Fruit fly (Drosophila melanogaster) whole organism, larva: ENCODE measurements around the gene tw.
A peak's percentile ranks its signal among the peaks of the same experiment; 100 is the strongest.

ENCODE experiments used
- noc ChIP-seq: fragments of 200-800 bp; sonication (Bioruptor generic); optimal IDR thresholded peaks from 3 replicates; lab custom pipeline; 2019; ENCODE audit warnings: missing biosample characterization, mild to moderate bottlenecking, missing genetic modification characterization, moderate library complexity

The tw gene

DNA sequence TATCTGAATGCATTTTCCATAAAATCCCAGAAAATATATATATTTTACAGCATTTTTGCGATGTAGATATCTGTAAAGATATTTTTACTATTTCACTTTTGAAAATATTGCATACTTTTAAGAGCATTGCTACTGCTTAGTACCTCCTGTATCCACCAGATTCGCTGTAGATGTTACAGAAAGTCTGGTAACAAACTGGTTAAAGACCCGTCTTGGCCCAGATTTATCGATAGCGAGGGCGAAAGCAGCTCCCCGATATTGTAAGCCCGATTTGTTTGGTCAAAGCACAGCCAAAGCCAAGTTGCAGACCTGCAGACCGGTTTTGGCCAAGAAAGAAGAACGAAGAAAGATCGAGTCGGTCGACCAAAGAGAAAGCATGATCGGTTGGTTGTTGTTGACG lies at the start of gene tw:
Gene tw, plus strand, starts transcription at position 291 of the 400 bp plus-strand sequence.
- no peak for TF ChIP-seq noc (tag; lab: Kevin White, UChicago)

DNA sequence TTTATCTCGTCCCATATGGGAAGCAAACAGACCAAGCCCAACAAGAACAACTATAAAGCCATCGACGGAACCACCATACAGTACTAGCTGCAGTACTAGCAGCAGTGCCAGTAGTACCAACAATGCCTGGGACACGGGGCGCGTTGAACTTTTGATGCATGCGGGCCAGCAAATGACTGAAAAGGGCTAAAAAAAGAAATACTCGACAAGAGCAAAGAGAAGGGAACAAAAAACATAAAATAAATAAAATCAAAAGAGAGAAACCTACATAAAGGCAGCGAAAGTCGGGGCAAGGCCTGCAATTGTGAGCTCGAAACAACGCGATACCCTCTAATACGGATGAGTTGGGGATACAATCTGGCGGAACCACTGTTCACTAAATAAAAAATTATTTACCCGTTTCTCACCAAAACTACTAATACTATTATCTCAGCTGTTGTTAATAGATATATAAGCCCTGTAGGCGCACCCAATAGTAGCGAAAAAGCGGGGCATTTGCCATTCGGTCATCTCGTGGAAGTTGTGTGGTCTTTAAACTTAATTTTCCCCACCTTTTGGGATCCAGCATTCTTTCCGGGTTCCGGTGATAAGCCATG lies 44.8 kb upstream of the tw start:
- TF ChIP-seq noc (tag; lab: Kevin White, UChicago): no peak

DNA sequence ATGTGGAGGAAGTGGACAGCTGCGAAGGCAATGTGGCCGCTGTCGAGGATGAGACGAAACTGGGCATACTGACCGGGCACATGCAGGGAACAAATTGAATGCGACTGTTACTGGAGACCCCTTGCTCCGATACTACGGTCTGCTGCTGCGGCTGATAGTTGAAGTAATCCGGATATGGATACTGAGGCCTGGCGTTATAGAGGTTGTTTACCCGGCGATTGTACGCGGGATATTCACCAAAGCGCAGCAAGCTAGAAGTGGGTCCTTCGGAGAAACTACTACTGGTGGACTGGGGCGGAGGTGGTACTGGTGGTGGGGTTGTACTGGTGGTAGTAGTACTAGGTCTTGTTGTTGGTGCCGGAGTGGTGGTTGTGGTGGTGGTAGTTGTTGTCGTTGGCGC lies 34.5 kb upstream of the tw start, which contains the start of gene CG5254:
Gene CG5254, plus strand, starts transcription at position 301 of the 400 bp plus-strand sequence.
- TF ChIP-seq noc (tag; lab: Kevin White, UChicago): no peak

DNA sequence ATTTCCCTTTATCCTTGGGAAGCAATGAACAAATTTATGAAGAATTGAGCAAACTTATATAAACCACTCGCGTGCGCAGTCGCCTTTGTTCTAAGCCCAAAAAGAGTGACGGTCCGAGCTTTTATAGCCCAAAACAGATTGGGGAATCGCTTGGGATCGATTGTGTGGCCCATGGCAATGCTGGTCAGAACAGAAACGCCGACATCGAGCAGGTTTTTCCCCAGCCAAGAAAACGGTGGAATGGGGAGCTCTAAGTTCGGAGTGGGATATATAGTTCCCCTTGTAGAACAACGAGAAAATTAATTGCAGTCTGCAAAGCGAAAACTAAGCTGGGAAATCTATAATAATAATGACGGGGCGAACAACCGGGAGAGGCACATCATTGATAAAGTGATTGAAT lies 33.3 kb upstream of the tw start, which contains the start of gene CG13362:
Gene CG13362, minus strand, starts transcription at position 101 of the 400 bp plus-strand sequence.
- TF ChIP-seq noc (tag; lab: Kevin White, UChicago): no peak

DNA sequence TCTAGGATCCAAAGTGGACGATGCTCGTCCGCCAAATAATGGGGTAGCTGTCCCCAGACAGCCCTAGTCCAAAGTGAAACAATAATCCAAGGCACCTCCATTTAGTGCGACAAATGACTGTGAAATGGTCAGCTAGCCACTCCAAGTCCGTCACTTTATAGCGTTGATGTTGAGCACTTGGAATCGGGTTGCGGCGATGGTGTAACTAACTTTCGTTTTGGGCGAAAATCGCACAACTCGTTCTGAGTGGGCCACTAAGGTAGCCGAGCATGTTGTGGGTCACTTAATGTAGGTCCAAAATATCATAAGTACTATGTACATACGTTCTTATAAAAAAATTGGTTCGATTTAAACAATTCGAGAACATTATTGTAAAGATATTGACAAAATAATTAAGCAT lies 31.0 kb upstream of the tw start, which contains the start of gene CG13361:
Gene CG13361, minus strand, starts transcription at position 101 of the 400 bp plus-strand sequence.
- no peak for TF ChIP-seq noc (tag; lab: Kevin White, UChicago)

DNA sequence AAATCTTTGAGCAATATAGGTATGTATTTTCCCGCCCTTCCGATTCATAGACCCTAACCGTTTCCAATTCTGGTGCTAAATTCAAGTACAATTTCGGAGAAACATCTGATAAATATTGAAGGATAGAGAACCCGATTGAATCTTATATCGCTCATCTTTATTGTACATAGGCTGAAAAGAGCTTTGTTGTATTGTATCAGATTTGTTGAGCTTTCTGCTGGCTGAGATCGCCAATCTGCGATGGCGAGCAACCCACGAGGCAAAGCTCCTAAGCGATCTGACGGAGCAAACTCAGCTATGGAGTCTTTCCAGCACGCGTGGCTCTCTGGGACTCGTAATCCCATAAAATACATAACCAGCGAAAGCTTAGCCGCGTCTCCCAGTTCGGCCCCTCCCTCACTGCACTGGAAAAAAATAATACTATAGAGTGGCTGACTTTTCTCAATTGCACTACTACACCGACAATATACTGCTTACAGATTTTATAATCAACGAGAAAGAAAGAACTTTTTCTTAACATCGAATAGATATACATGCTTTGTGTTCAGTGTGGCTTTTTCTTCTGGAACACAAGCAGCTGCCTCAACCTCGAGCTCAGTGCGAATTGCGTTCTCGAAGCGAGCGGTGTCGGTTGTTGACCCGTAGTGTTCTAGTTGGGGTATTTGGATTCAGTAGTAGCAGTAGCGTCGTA lies 28.8 kb upstream of the tw start:
- peak; percentile 89 for TF ChIP-seq noc (tag; lab: Kevin White, UChicago)

DNA sequence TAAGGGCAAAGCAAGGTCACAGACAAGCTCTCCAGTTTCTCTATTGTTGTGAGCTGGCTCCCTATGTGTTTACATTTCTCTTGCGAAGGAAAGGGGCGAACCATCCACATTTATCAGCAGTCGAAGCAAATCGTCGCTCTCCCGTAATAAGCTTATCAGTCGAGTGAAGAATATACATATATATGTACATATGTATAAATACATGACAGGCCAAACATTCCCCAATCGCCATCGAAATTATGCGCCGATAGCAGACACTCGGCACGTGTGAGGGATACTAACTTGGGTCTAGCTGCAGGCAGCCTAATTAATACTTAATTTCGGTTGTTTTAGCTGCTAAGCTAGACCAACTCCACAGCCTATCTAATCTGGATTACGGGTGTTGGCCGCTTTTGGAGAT lies 27.7 kb upstream of the tw start:
- no peak for TF ChIP-seq noc (tag; lab: Kevin White, UChicago)

DNA sequence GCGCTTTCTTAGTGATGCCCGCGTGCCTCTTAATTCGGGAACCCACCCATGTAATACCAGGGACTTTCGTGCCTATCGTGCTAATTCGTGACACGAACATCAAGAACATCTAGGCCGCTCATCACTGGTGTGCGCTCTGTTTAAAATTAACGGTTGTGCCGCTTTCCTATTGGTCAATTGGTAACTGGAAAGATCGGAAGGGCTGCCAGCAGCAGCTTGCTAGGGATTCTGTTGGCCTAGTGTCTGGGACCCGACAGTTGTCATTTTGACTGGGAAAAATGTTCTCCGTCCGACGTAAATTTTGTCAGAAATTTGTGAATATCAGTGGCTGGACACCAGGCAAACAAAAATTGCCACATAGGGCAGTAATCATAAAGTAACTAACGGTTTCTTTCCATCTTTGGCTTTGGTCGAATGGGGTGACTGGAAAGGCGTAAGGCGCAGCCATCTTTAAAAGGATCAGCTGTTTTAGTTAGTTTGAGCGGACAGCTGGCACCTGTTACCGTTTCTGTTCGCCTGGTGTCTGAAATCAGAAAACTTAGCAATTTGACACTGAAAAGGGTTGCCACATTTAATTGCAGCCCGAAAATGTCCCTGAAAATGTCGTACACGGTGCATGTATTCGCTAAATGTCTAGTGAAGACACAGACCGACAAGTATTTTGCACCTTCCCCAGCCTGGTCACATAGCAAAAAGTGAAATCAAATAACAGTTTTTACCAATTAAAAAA lies 25.5 kb upstream of the tw start, which contains the start of gene CG5273:
Gene CG5273, plus strand, starts transcription at position 703 of the 730 bp plus-strand sequence.
- TF ChIP-seq noc (tag; lab: Kevin White, UChicago): peak; percentile 12

DNA sequence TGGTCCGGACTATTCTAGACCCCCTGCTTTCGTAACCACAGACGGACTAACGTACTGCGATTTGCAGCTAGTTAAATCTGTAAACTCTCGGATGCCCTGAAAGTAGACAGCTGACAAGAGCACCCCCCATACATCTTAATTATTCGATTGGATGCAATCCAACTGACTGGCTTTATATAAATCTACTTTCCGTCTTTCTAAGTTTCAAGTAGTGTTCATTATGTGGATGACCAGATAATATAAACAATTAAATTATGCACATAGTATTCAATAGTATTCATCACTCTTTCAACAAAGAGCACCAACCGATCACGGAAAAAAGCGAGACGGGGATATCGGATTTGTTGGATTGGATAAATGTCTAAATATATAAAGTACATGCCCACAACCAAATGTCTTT lies 22.5 kb upstream of the tw start:
- TF ChIP-seq noc (tag; lab: Kevin White, UChicago): no peak

DNA sequence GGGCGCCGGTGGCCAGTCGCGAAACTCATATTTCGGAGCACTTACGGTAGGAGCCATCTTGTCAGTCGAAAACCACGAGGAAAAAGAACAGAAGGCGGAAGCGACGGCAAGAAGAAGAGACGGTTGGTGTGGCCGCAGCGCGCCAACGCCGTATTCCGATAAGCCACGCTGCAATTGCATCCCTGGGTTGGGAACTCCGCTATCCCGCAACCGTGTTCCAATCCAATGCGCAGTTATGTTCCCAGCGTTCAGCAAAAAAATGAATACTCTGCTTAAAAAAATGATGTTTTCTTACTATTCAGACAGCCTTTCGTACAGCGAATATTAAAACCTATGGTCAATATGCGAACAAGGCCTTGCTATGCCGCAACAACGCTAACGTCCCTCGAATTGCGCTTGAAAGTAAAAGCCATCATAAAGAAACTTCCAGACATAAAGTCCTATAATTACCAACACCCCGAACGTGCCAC lies 19.5 kb upstream of the tw start, which contains the start of gene RpL22:
Gene RpL22, minus strand, starts transcription at position 92 of the 470 bp plus-strand sequence.
- TF ChIP-seq noc (tag; lab: Kevin White, UChicago): peak; percentile 68

DNA sequence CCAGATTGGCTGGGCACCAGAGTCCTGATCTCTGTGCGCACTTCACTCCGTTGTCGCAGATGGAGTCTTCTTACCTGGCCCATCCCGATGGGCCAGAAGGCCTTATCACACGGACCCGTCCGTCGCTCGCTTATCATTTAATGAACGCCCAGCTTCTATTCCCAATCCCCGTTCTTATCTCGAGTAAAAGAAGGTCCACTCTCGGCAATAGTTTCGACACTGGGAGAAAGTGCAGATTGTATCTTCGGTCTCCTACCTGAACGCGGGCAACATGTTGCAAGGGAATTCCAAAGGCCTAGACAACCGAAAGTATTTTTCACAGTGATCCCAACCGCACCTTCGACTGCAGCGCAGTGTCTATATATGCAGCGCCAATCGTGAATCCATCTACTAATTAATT lies 18.5 kb upstream of the tw start:
- TF ChIP-seq noc (tag; lab: Kevin White, UChicago): no peak

DNA sequence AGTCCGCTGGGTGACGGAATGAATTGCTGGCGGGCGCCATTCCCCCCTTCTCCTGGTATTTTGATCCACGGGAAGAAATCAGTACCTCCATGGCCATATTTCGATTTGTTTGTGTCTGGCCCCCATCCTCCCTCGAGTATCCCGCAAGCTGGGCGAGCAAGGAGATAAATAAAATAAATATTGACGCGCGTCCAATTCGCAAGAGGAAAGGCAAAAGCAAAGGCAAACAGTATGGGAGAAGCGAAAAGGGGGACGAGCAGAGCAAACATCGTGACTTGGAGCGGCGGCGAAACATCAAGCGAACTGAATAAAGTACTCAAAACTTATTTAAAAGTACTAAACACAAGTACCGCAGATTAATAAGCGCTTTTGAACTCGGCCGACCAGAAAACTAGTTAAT lies 16.6 kb upstream of the tw start:
- TF ChIP-seq noc (tag; lab: Kevin White, UChicago): peak; percentile 13

DNA sequence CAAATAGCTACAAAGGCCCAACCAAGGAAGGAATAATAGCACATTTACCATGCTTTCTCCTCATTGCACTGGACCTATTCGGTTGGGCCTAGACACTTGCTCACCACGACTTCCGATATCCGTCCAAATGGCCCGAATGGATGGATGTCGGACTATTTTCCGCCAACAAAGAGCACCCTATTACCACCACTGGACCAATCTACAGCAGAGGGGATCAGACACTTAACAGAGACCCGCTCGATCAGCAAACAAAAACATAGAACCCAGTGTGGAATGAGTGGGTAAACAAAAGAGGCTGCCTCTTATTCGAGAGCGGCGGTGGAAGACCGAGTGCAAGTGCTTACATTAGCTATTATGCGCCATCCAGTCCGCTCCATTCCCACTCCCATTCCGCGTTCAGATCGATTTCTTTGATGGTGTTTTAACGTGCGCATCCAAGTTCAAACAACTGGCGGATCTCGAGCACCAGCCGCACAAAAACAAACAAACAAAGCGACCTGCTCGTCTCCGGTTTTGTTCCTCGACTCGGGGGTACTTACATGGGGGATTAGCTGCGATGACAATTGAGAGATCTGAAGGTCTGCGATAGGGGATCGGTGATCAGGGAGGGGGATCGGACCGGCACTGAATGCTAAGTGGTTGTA lies 15.9 kb upstream of the tw start:
- no peak for TF ChIP-seq noc (tag; lab: Kevin White, UChicago)

DNA sequence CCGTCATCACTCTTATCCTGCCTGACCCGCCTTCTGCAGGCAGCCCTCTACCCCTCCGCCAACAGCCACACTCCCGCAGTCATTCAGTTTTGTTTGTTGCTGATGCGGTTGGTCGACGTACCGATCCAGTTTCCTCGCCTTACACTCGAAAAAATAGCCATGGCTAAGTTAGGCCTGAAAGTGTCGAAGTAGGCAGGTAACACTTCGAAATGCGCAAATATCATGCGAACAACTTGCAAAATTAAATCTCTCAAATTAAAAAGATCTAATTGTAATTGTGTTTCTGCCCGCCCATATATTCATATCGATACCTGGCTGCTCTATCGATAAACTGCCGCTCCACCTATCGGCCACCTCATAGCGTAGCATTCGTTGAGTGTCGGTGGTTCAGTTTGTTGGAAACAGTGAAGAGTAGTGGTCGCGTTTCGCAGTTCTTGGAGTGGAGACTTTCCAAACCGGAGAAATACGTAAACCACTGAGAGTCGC lies 14.9 kb upstream of the tw start, which contains the start of gene fz3:
Gene fz3, plus strand, starts transcription at position 307 of the 486 bp plus-strand sequence.
- TF ChIP-seq noc (tag; lab: Kevin White, UChicago): no peak

DNA sequence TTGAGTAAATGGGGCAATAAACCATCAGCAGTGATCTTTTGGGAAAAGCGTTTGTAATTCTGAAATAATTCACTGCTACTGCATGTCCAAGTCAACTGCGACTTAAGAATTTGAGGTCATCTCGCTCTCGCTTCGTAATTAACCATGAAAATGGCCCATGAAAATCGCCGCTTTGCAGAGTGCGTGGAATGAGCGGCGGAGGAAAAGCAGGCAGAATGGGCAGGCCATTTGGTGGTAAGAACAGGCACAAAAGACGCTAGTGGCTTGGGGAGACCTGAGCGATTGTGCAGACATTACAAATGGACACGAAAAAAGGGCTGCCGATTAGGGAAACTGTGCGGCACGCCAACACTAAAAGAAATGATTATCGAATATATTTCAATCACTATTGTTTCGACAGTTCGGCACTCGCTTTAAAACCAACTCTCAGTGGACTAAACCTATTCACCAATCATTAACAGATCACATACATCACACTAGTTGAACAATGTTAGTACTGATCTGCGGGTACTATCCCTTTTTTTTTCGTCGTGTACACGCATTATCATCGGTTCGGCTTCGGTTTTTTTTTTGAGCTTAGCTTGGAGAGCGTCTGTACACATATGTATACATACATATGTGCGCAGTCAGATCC lies 13.0 kb upstream of the tw start:
- no peak for TF ChIP-seq noc (tag; lab: Kevin White, UChicago)
